Worm (Caenorhabditis elegans) whole organism, late embryonic: ENCODE data around the gene adh-1.

Source experiments
- C38D4.7 ChIP-seq: fragments of 200-800 bp; sonication (Bioruptor generic); optimal IDR thresholded peaks from 2 replicates; lab custom pipeline; 2018; ENCODE audit warnings: mild to moderate bottlenecking, missing genetic modification characterization, moderate library complexity, missing compliant biosample characterization
- F13H6.1 ChIP-seq: sonication (generic microtip); optimal IDR thresholded peaks from 2 replicates; lab custom pipeline; 2016; ENCODE audit warnings: missing genetic modification characterization, missing compliant biosample characterization
- T23F11.4 ChIP-seq: fragments of 200-800 bp; sonication (Bioruptor generic); optimal IDR thresholded peaks from 2 replicates; lab custom pipeline; 2018; ENCODE audit warnings: mild to moderate bottlenecking, missing genetic modification characterization, missing compliant biosample characterization
- ama-1 ChIP-seq: fragments of 150-350 bp; optimal IDR thresholded peaks from 2 replicates; lab custom pipeline; 2014
- ceh-14 ChIP-seq: sonication (generic microtip); optimal IDR thresholded peaks from 2 replicates; lab custom pipeline; 2016; ENCODE audit warnings: missing genotype, missing genetic modification characterization, missing compliant biosample characterization
- ceh-2 ChIP-seq: sonication (generic microtip); optimal IDR thresholded peaks from 2 replicates; lab custom pipeline; 2016; ENCODE audit warnings: missing genotype, missing genetic modification characterization, missing compliant biosample characterization
- ceh-22 ChIP-seq: sonication (generic microtip); optimal IDR thresholded peaks from 2 replicates; lab custom pipeline; 2017; ENCODE audit warnings: missing biosample characterization, missing genetic modification characterization
- ceh-30 ChIP-seq: fragments of 150-350 bp; optimal IDR thresholded peaks from 2 replicates; lab custom pipeline; 2014; ENCODE audit warnings: missing biosample characterization, missing genetic modification characterization
- ceh-9 ChIP-seq: sonication (generic microtip); optimal IDR thresholded peaks from 2 replicates; lab custom pipeline; 2016; ENCODE audit warnings: mild to moderate bottlenecking, missing genetic modification characterization, inconsistent platforms, missing compliant biosample characterization
- che-1 ChIP-seq: sonication (generic microtip); optimal IDR thresholded peaks from 2 replicates; lab custom pipeline; 2016; ENCODE audit warnings: mild to moderate bottlenecking, missing genetic modification characterization, missing compliant biosample characterization
- dmd-4 ChIP-seq: sonication (generic microtip); optimal IDR thresholded peaks from 2 replicates; lab custom pipeline; 2016; ENCODE audit warnings: borderline replicate concordance, missing genetic modification characterization, missing compliant biosample characterization
- elt-2 ChIP-seq: sonication (generic microtip); optimal IDR thresholded peaks from 2 replicates; lab custom pipeline; 2016; ENCODE audit warnings: missing genetic modification reagents, missing genetic modification characterization, missing compliant biosample characterization
- fkh-10 ChIP-seq: fragments of 150-350 bp; optimal IDR thresholded peaks from 2 replicates; lab custom pipeline; 2014; ENCODE audit warnings: missing biosample characterization, missing genetic modification reagents, missing genetic modification characterization
- fkh-6 ChIP-seq: sonication (generic microtip); optimal IDR thresholded peaks from 2 replicates; lab custom pipeline; 2016; ENCODE audit warnings: missing genetic modification characterization, missing compliant biosample characterization
- hlh-13 ChIP-seq: fragments of 200-800 bp; sonication (Bioruptor generic); optimal IDR thresholded peaks from 2 replicates; lab custom pipeline; 2018; ENCODE audit warnings: mild to moderate bottlenecking, missing genetic modification characterization, missing compliant biosample characterization
- hlh-15 ChIP-seq: sonication (generic microtip); optimal IDR thresholded peaks from 2 replicates; lab custom pipeline; 2016; ENCODE audit warnings: missing genetic modification characterization, missing compliant biosample characterization
- hlh-30 ChIP-seq: sonication (generic microtip); optimal IDR thresholded peaks from 2 replicates; lab custom pipeline; 2017; ENCODE audit warnings: antibody characterized with exemption, missing genetic modification characterization, missing compliant biosample characterization; ENCODE audit not compliant: insufficient read depth
- hlh-6 ChIP-seq: sonication (generic microtip); optimal IDR thresholded peaks from 2 replicates; lab custom pipeline; 2016; ENCODE audit warnings: missing genotype, missing genetic modification characterization, missing compliant biosample characterization
- lim-6 ChIP-seq: sonication (generic microtip); optimal IDR thresholded peaks from 2 replicates; lab custom pipeline; 2016; ENCODE audit warnings: missing genetic modification characterization, missing compliant biosample characterization
- lin-11 ChIP-seq: fragments of 200-800 bp; sonication (Bioruptor generic); optimal IDR thresholded peaks from 2 replicates; lab custom pipeline; 2018; ENCODE audit warnings: mild to moderate bottlenecking, missing genetic modification characterization, missing compliant biosample characterization
- mec-3 ChIP-seq: sonication (generic microtip); optimal IDR thresholded peaks from 2 replicates; lab custom pipeline; 2016; ENCODE audit warnings: borderline replicate concordance, missing genetic modification characterization, missing compliant biosample characterization
- nhr-232 ChIP-seq: sonication (generic microtip); optimal IDR thresholded peaks from 2 replicates; lab custom pipeline; 2016; ENCODE audit warnings: missing genetic modification characterization, missing compliant biosample characterization
- odd-2 ChIP-seq: sonication (generic microtip); optimal IDR thresholded peaks from 2 replicates; lab custom pipeline; 2017; ENCODE audit warnings: antibody characterized with exemption, mild to moderate bottlenecking, missing genetic modification characterization, missing compliant biosample characterization
- pax-1 ChIP-seq: fragments of 150-350 bp; optimal IDR thresholded peaks from 2 replicates; lab custom pipeline; 2014; ENCODE audit warnings: missing biosample characterization, missing genetic modification characterization
- pha-2 ChIP-seq: sonication (generic microtip); optimal IDR thresholded peaks from 2 replicates; lab custom pipeline; 2017; ENCODE audit warnings: mild to moderate bottlenecking, missing genetic modification characterization, missing compliant biosample characterization
- pros-1 ChIP-seq: fragments of 150-350 bp; optimal IDR thresholded peaks from 2 replicates; lab custom pipeline; 2014; ENCODE audit warnings: missing biosample characterization, missing genetic modification reagents, missing genetic modification characterization
- sdc-2 ChIP-seq: sonication (generic microtip); optimal IDR thresholded peaks from 2 replicates; lab custom pipeline; 2016; ENCODE audit warnings: missing genotype, missing genetic modification characterization, missing compliant biosample characterization
- sox-4 ChIP-seq: sonication (generic microtip); optimal IDR thresholded peaks from 2 replicates; lab custom pipeline; 2017; ENCODE audit warnings: mild to moderate bottlenecking, missing genetic modification characterization, inconsistent platforms, missing compliant biosample characterization
- tbx-2 ChIP-seq: sonication (generic microtip); optimal IDR thresholded peaks from 2 replicates; lab custom pipeline; 2016; ENCODE audit warnings: missing genetic modification characterization, missing compliant biosample characterization
- unc-42 ChIP-seq: sonication (generic microtip); optimal IDR thresholded peaks from 2 replicates; lab custom pipeline; 2016; ENCODE audit warnings: missing genotype, missing genetic modification characterization, missing compliant biosample characterization
- unc-86 ChIP-seq: sonication (generic microtip); optimal IDR thresholded peaks from 2 replicates; lab custom pipeline; 2016; ENCODE audit warnings: missing genetic modification characterization, missing compliant biosample characterization
- ztf-16 ChIP-seq: sonication (generic microtip); optimal IDR thresholded peaks from 2 replicates; lab custom pipeline; 2017; ENCODE audit warnings: missing genetic modification characterization, missing compliant biosample characterization

adh-1 gene

ce11 chrV:11852305-11852704 is 35.7 kb upstream of the adh-1 start (continued):
- TF ChIP-seq unc-86 (tag; lab: Kevin White, UChicago) (no peak), fkh-10 (GFP tag; lab: Kevin White, UChicago) (no peak), ceh-2 (tag; lab: Kevin White, UChicago) (no peak), lim-6 (no peak), nhr-232 (no peak), odd-2 (tag; lab: Kevin White, UChicago) (no peak), T23F11.4 (GFP tag; lab: Kevin White, UChicago) (no peak), ztf-16 (tag; lab: Kevin White, UChicago) (no peak), ceh-22 (tag; lab: Kevin White, UChicago) (no peak), F13H6.1 (tag; lab: Kevin White, UChicago) (no peak)

- TF ChIP-seq elt-2 (tag; lab: Kevin White, UChicago) (peak; percentile 32), pros-1 (no peak)
These were observed 34.3 kb upstream of the adh-1 start for ce11 chrV:11853723-11854122.

ce11 chrV:11854905-11855304 is 33.1 kb upstream of the adh-1 start:
- TF ChIP-seq unc-42 (tag; lab: Kevin White, UChicago) (peak; percentile 93), C38D4.7 (no peak), ceh-14 (tag; lab: Kevin White, UChicago) (peak; percentile 98)
- TF ChIP-seq, all 69 proteins: peak for 2

DNA sequence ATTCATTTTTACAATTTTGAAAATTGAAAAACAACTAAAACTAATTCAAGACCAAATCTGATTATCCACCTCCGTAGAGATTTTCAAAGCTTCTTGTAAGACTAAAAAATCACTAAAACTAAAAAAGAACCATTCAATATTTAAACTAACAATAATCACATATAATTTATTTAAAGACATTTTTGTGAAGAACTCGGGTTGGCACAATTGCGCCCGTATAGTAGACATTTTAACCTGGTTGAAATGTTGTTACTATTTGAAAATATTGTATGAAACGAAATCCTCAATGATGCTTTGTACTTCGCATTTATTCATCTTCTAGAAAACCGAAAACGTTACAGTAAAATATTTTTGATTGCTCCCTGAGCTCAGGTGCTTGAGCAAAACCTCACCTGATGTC is 32.0 kb upstream of the adh-1 start:
- TF ChIP-seq dmd-4 = no peak
- TF ChIP-seq hlh-30 (tag; lab: Kevin White, UChicago) = no peak
- no peak for TF ChIP-seq hlh-13 (GFP tag; lab: Kevin White, UChicago)
- TF ChIP-seq sox-4 (tag; lab: Kevin White, UChicago) = no peak
- no peak for TF ChIP-seq odd-2 (tag; lab: Kevin White, UChicago)
- TF ChIP-seq ceh-9 (tag; lab: Kevin White, UChicago) = no peak
- TF ChIP-seq fkh-6 (tag; lab: Kevin White, UChicago) = no peak

- TF ChIP-seq ceh-30 (tag; lab: Kevin White, UChicago) (no peak), hlh-6 (no peak), T23F11.4 (GFP tag; lab: Kevin White, UChicago) (no peak)
These were observed 30.3 kb upstream of the adh-1 start for ce11 chrV:11857756-11858155.

ce11 chrV:11858299-11858698 is 29.7 kb upstream of the adh-1 start:
- no peak for TF ChIP-seq ceh-30 (tag; lab: Kevin White, UChicago)
- TF ChIP-seq lin-11 (tag; lab: Kevin White, UChicago) = no peak
- TF ChIP-seq hlh-15 (tag; lab: Kevin White, UChicago) = no peak
- TF ChIP-seq nhr-232 = no peak
- TF ChIP-seq ama-1 (lab: Kevin White, UChicago) = no peak
- TF ChIP-seq F13H6.1 (tag; lab: Kevin White, UChicago) = no peak
- no peak for TF ChIP-seq pax-1 (tag; lab: Kevin White, UChicago)
- TF ChIP-seq lim-6 = no peak
- TF ChIP-seq ceh-9 (tag; lab: Kevin White, UChicago) = no peak
- TF ChIP-seq sdc-2 (tag; lab: Kevin White, UChicago) = no peak
- no peak for TF ChIP-seq pha-2 (tag; lab: Kevin White, UChicago)
- no peak for TF ChIP-seq mec-3 (tag; lab: Kevin White, UChicago)
- no peak for TF ChIP-seq che-1
- TF ChIP-seq tbx-2 (tag; lab: Kevin White, UChicago) = no peak
